Worm (Caenorhabditis elegans) whole organism, dauer: ENCODE results near the gene Y6E2A.1.

Source experiments
- unc-62 ChIP-seq: sonication (generic microtip); optimal IDR thresholded peaks from 2 replicates; lab custom pipeline; 2017; ENCODE audit warnings: missing biosample characterization, missing genetic modification reagents, missing genetic modification characterization

The Y6E2A.1 gene

DNA sequence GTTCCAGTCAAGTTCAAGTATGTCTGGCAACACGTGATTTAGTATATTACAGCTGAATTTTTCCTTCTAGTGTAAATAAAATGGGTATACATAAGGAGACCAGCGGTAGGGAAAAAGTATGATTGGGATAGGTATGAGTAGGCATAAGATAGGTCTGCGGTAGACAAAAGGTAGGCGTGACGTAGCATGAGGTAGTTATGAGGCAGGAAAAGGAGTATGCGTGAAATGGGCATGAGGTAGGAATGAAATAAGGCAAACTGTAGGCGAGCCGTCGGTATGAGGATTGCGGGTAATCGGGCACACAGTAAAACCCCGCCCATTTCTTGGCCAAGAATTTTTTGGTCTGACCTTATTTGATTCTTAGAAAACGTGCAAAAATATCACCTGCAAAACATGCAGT lies 11.1 kb upstream of the Y6E2A.1 start:
- no peak for TF ChIP-seq unc-62 (GFP tag; lab: Kevin White, UChicago)

DNA sequence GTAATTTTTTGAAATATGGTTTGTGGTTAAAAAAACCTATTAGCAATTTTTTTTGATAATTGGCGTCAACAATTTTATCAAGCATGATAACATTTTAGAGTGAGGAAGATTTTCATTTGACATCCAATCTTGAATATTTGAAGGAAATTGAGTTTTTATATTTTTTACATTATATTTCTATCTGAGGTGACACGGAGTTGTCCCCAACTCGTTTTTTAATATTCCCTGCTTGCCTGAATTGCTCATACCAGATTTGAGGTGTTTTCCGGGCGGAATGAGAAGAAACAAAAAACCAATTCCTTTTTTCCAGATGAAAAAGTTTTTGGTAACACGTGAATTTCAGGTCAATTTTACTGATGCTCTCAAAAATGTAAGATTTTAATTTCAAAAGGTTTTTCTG lies 9.3 kb upstream of the Y6E2A.1 start, which contains the start of gene Y6E2A.7:
Gene Y6E2A.7, plus strand, starts transcription at position 301 of the 400 bp plus-strand sequence.
- TF ChIP-seq unc-62 (GFP tag; lab: Kevin White, UChicago), result no peak

DNA sequence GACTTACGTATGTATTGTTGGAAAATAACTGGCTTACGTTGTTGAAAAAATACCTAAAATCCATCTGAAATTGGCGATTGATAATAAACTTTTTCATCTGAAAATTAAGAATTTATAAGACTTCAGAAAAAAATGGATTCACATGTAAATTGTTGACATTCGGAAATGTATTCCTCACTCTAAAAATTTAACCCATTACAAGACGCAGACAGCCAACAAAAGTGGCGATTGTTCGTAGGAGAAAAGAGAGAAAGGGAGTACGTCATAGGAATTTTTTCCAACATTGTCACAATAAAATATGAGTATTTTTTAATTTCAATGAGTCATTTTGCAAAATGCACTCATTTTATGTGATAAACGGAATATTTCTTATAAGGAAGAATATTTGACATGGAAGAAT lies 8.3 kb upstream of the Y6E2A.1 start, which contains the start of gene Y6E2A.5:
Gene Y6E2A.5, minus strand, starts transcription at position 101 of the 400 bp plus-strand sequence.
- no peak for TF ChIP-seq unc-62 (GFP tag; lab: Kevin White, UChicago)

DNA sequence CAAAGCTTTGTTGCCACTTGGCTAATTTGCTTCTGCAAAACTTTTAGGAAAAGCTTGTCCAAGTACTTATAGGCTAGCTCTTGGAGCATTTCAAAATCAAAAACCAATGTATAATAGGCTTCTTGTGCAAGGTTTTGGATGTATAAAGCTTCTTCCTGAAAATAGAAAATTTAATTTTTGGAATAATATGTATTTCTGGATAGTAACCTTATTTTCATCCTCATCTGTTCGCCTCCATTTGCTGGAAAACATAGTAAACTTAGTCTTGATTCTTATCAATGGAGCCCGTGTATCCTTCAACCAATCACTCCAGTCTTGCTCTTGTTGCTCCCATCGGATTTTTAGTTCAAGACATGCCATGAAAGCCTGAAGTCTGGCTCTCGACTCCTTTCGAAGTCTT lies 6.4 kb upstream of the Y6E2A.1 start, which contains the start of gene Y6E2A.4:
Gene Y6E2A.4, minus strand, starts transcription at position 101 of the 400 bp plus-strand sequence.
- no peak for TF ChIP-seq unc-62 (GFP tag; lab: Kevin White, UChicago)

DNA sequence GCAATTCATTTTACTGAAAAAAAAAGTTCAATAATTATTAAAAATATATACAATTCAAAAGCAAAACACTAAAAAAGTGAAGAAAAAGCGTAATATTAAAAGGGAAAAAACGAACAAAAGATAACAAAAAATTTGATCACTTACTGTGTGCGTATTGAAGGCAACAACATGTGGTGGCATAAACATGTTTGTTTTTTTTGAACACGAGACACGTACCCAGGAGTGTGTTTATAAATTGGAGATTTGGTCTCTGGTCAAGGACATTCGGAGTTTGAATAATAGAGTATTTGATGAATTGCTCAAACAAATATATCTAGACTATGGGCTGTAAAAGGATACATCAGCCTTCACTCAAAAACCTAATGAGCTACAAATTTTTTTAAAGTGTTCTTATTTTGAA lies 5.3 kb upstream of the Y6E2A.1 start:
- TF ChIP-seq unc-62 (GFP tag; lab: Kevin White, UChicago), result no peak

DNA sequence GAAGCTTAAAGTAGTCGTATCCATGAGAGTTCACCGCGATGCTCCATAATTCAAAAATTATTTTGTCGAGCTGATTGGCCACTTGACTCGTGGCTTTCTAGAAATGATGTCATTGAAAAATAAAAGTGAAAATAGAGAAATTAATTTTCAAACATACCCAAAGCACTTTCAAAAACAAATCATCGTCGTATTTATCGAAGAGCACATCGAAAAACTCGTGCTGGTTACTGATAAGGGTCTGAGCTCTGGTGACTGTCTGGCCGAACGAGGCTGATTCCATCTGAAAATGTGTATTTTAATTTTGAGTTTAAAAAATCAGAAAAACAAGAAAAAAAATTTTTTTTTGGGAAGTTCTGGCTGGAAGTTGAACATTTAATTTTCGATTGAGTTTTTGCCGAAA lies 2.1 kb upstream of the Y6E2A.1 start:
- TF ChIP-seq unc-62 (GFP tag; lab: Kevin White, UChicago), result no peak

DNA sequence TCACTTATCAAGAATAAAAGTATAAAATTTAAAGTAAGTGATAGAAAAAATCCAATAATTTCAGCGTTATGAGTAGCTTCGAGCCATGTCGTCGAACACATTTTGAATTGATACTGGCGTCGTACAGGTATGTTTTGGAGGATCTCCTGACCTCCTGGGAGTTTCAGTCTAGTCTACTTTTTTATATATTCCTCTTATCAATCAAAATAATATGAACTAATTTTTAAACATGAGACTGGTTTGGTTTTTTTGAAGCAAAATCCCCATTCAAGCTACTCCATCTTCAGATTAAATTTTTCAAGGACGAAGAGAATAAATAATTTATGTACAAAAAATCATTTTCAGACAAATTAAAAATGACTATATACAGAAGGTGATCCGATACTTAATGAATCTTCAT lies 1.6 kb upstream of the Y6E2A.1 start, which contains the start of gene str-101:
Gene str-101, minus strand, starts transcription at position 101 of the 400 bp plus-strand sequence.
- TF ChIP-seq unc-62 (GFP tag; lab: Kevin White, UChicago), result no peak

DNA sequence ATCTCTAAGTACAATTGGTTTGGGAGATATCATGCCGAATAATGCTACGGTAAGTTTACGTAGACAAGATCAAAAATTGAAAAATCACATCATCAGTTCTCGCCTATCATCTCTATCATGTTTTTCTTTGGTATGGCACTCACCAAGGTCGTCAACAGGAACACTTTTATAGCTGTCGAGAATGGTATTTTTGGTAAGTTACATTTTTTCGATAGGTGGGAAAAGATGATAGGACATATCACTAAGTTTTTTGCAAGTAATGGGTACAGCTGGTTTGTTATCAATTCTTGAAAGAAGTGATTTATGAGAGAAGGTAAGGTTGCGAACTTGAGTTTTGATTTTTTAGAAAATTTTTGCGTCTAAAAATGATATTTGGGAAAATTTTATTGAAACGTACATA lies 2.3 kb downstream of the Y6E2A.1 start:
- no peak for TF ChIP-seq unc-62 (GFP tag; lab: Kevin White, UChicago)

DNA sequence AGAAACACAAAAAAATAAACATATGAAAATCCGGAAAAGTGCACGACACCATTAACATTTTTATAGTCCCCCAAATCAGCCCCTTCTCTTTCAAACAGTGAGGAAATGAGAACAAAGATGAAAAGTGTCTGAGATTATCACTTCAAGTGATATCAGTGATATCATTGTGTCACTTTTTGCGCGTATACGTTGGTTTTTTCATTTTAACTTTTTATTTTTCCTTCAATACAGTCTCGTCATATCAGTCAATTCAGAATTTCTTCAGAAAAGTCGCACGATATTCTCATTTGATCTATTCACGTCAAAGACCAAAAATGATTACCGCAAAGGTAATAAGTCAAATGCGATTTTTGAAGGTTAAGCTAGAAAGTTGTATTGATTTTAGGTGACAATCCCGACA lies 5.6 kb downstream of the Y6E2A.1 start, which contains the start of gene twk-34:
Gene twk-34, plus strand, starts transcription at position 216 of the 400 bp plus-strand sequence.
- no peak for TF ChIP-seq unc-62 (GFP tag; lab: Kevin White, UChicago)

DNA sequence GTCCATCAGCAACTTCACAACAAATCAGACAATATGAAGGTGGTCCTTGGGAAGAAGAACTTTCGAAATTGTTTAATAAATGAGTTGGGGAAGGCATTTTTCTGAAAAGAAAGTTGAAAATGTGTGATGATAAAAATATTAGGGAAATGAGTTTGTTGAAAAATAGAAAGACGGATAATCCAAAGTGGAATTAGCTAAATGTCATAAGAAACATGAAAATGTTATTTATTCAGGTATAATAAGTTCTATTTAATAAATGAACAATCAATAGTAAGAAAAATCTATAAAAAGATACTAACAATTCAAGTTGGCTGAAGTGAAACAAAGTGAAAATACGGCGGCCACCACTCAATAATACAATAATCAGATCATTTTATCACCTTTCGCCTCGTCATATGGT lies 8.0 kb downstream of the Y6E2A.1 start, which contains the start of gene nhr-53:
Gene nhr-53, minus strand, starts transcription at position 101 of the 400 bp plus-strand sequence.
- TF ChIP-seq unc-62 (GFP tag; lab: Kevin White, UChicago), result no peak

DNA sequence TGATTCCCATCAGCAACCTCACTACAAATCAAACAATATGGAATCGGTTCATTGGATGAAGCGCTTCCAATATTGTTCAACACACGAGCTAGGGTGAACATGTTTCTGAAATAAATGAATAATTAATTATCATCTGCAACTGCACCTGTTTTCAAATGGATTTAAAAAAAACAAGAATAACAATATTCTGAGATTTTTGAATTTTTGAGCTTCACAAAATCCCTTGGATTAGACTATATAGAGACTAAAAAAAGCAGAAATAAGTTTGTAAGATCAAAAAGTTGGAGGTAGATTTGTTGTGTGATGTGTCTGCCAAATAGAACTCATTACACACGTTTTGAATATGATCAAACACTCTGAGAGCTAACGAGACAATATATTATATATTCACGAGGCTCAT lies 10.5 kb downstream of the Y6E2A.1 start, which contains the start of gene nhr-199:
Gene nhr-199, minus strand, starts transcription at position 101 of the 400 bp plus-strand sequence.
- TF ChIP-seq unc-62 (GFP tag; lab: Kevin White, UChicago), result no peak

DNA sequence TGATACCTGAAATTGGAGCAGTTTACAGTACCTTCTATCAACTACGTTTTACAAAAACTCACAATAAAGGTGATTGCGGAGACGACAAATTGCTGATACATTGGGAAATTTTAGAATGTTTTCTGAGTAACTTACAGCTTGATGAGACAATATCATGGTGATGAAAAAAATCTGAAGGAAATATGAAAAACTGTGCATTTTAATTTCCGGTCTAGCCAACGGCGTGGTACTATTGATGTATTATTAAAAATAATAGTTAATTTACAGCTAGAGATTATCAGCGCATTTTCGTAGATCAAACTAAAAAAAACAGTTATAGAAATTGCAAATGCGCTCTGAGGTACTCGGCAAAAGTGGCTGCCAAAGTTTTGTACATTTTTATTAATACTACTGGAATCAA lies 12.2 kb downstream of the Y6E2A.1 start, which contains the start of gene srx-29:
Gene srx-29, minus strand, starts transcription at position 101 of the 400 bp plus-strand sequence.
- TF ChIP-seq unc-62 (GFP tag; lab: Kevin White, UChicago), result no peak

DNA sequence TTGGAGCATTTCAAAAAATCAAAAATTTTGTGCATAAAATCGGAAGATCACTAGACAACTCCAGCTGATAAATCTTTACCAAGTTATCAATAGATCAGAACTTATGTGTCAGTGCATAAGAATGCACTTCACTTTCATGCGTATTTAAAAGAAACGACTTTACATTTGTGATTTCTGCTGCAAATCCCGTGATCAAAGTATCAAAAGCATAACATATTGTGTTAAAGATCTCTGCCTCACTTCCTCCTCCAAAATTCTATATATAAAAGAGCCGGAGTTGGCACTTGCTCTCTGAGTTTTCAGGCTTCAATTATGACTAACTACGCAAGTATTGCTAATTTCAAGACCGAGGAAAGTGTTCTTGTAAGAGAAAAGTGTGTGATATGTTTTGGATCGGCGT lies 16.6 kb downstream of the Y6E2A.1 start, which contains the start of gene nhr-198:
Gene nhr-198, plus strand, starts transcription at position 313 of the 400 bp plus-strand sequence.
- no peak for TF ChIP-seq unc-62 (GFP tag; lab: Kevin White, UChicago)

DNA sequence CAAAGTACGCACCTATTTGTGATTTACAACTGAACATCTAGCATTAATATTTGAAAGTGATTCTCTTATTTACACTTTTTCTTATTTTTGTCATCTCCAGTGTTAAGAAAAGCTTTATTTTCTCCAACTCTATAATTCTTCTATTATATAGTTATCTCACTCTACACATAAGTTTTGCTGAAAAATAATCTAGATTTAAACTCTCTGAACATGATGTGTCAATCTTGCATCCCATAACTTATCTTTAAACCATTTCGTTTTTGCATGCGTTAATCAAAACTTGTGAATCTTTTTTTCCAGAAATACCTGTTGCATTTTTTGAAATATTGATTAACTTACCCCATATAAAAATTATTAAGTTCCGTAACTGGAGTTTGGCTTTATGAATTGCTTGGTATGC lies 20.3 kb downstream of the Y6E2A.1 start, which contains the start of gene nhr-268:
Gene nhr-268, plus strand, starts transcription at position 301 of the 400 bp plus-strand sequence.
- TF ChIP-seq unc-62 (GFP tag; lab: Kevin White, UChicago), result no peak

DNA sequence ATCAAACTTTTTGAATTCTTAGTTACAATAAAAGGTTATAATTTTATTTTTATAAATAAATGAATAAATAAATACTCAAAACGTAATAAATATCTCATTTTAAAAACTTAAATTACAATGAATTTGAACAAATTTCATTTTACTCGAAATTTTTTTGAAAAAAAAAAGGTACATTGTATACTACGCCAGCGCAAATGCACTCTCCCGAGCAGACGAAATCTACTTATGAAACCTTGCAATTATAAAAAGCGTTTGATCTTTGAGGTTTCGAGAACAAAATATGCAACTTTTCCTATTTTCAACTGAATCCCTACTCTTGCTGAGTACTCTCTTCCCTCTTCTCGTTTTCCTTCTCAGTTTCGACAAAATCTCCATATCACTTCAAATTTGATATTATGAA lies 22.6 kb downstream of the Y6E2A.1 start, which contains the start of gene nhr-197:
Gene nhr-197, plus strand, starts transcription at position 301 of the 400 bp plus-strand sequence.
- TF ChIP-seq unc-62 (GFP tag; lab: Kevin White, UChicago), result no peak

DNA sequence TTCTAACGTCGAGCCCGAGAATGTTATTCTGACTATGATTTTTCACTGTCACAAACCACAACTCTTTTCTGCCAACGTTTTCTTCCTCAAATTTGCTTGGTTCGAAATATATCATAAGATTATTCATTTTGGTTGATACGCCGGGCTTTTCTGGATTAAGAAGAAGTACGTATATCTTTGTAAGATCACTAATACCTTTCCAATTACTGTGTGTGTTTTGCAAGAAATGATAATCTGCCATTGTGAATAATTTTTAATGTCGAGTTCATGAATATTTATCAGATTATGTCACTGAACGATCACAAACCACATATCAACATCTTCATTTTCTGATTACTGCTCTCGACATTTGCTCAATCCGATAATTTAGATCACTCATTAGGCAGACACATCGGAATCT lies 24.7 kb downstream of the Y6E2A.1 start, which contains the start of gene nhr-196:
Gene nhr-196, plus strand, starts transcription at position 118 of the 400 bp plus-strand sequence.
- no peak for TF ChIP-seq unc-62 (GFP tag; lab: Kevin White, UChicago)

DNA sequence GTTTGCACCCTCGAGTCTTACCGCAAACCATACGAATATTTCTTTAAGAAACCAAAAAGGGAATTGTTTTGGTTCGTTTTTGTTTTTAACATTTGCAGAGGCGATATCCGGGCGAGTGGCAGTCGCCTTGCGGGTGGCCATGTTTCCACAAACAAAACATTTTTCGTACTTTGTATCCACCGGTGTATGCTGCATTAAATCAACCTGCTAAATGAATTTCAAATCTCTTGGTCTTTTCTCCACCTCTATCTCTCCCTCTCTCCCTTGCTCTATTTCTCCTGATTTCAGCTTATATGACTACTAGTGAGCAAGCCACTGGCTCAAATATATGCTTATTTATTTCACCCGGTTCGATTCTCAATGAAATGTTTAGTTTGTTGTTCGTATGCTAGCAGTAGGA lies 33.1 kb downstream of the Y6E2A.1 start, which contains the start of gene nhr-52:
Gene nhr-52, plus strand, starts transcription at position 301 of the 400 bp plus-strand sequence.
- no peak for TF ChIP-seq unc-62 (GFP tag; lab: Kevin White, UChicago)
